Worm (Caenorhabditis elegans) whole organism, mixed stage, embryonic: ENCODE results near the gene F41H10.3.

Experiments
- ceh-39 ChIP-seq: fragments of 150-350 bp; optimal IDR thresholded peaks from 2 replicates; lab custom pipeline; 2014; ENCODE audit warnings: missing biosample characterization, missing genetic modification characterization
- ces-1 ChIP-seq: fragments of 150-350 bp; optimal IDR thresholded peaks from 2 replicates; lab custom pipeline; 2014; ENCODE audit warnings: missing biosample characterization, missing genetic modification reagents, missing genetic modification characterization
- cnd-1 ChIP-seq: fragments of 200-800 bp; sonication (Bioruptor generic); optimal IDR thresholded peaks from 2 replicates; lab custom pipeline; 2018; ENCODE audit warnings: mild to moderate bottlenecking, missing genetic modification characterization, missing compliant biosample characterization
- drap-1 ChIP-seq: fragments of 200-800 bp; sonication (Bioruptor generic); optimal IDR thresholded peaks from 3 replicates; lab custom pipeline; 2018; ENCODE audit warnings: mild to moderate bottlenecking, missing genetic modification characterization, missing compliant biosample characterization
- elt-1 ChIP-seq: sonication (generic microtip); optimal IDR thresholded peaks from 2 replicates; lab custom pipeline; 2017; ENCODE audit warnings: missing genetic modification characterization, mild to moderate bottlenecking, missing compliant biosample characterization, antibody characterized with exemption, moderate library complexity, borderline replicate concordance; ENCODE audit not compliant: insufficient read depth
- elt-3 ChIP-seq: fragments of 150-350 bp; optimal IDR thresholded peaks from 2 replicates; lab custom pipeline; 2014; ENCODE audit warnings: missing biosample characterization, missing genetic modification characterization
- flh-1 ChIP-seq: fragments of 200-800 bp; sonication (Bioruptor generic); optimal IDR thresholded peaks from 2 replicates; lab custom pipeline; 2018; ENCODE audit warnings: mild to moderate bottlenecking, missing genetic modification characterization, moderate library complexity, missing compliant biosample characterization
- lsy-2 ChIP-seq: fragments of 150-350 bp; optimal IDR thresholded peaks from 2 replicates; lab custom pipeline; 2014; ENCODE audit warnings: missing biosample characterization, missing genetic modification characterization
- pha-4 ChIP-seq: fragments of 150-350 bp; optimal IDR thresholded peaks from 2 replicates; lab custom pipeline; 2018; ENCODE audit warnings: missing biosample characterization, missing genetic modification reagents, missing genetic modification characterization
- unc-39 ChIP-seq: fragments of 150-350 bp; optimal IDR thresholded peaks from 2 replicates; lab custom pipeline; 2014; ENCODE audit warnings: missing biosample characterization, missing genetic modification characterization
- unc-62 ChIP-seq: fragments of 150-350 bp; optimal IDR thresholded peaks from 2 replicates; lab custom pipeline; 2014; ENCODE audit warnings: missing biosample characterization, missing genetic modification reagents, missing genetic modification characterization
- ztf-11 ChIP-seq: fragments of 150-350 bp; optimal IDR thresholded peaks from 2 replicates; lab custom pipeline; 2014; ENCODE audit warnings: missing biosample characterization, missing genetic modification characterization

- no peak for TF ChIP-seq unc-62
- no peak for TF ChIP-seq pha-4 (tag; lab: Kevin White, UChicago)
- TF ChIP-seq lsy-2 (tag; lab: Kevin White, UChicago): no peak
- no peak for TF ChIP-seq elt-1 (tag; lab: Kevin White, UChicago)
- TF ChIP-seq elt-3 (tag; lab: Kevin White, UChicago): no peak
- TF ChIP-seq flh-1 (GFP tag; lab: Kevin White, UChicago): no peak
- no peak for TF ChIP-seq ztf-11
- no peak for TF ChIP-seq ces-1
- no peak for TF ChIP-seq ceh-39
- no peak for TF ChIP-seq drap-1 (GFP tag; lab: Kevin White, UChicago)
- no peak for TF ChIP-seq cnd-1
- TF ChIP-seq unc-39 (tag; lab: Kevin White, UChicago): no peak
Observed at ce11 chrIV:5360533-5360932, 9.1 kb upstream of the F41H10.3 start, which contains the start of gene F41H10.5.
